Fruit fly (Drosophila melanogaster) whole organism, larva: ENCODE data around the gene CG42404.

ENCODE experiments used
- noc ChIP-seq: fragments of 200-800 bp; sonication (Bioruptor generic); optimal IDR thresholded peaks from 3 replicates; lab custom pipeline; 2019; ENCODE audit warnings: missing biosample characterization, mild to moderate bottlenecking, missing genetic modification characterization, moderate library complexity

The CG42404 gene

DNA sequence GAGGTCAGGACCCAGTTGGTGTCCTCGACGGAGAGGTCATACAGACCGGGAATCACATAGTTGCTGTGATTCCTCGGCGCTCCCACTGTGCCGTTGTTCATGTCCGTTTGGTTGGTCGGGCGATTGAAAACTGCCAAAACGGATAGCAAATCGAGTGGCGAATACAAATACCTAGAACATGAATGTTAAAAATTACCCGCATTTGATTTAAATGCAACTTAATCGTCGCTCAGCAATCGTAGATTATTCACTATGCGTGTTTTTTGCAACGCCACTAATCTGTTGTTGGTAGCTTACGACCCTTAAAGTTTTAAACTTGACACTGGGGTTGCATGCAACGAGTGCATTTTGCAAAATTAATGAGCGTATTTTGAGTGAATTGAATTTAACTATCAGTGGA is 857 bp upstream of the CG42404 start, which contains the start of gene Amt:
Gene Amt (minus strand): TSS at position 101 of the 400 bp plus-strand sequence.
- TF ChIP-seq noc (tag; lab: Kevin White, UChicago): no peak

DNA sequence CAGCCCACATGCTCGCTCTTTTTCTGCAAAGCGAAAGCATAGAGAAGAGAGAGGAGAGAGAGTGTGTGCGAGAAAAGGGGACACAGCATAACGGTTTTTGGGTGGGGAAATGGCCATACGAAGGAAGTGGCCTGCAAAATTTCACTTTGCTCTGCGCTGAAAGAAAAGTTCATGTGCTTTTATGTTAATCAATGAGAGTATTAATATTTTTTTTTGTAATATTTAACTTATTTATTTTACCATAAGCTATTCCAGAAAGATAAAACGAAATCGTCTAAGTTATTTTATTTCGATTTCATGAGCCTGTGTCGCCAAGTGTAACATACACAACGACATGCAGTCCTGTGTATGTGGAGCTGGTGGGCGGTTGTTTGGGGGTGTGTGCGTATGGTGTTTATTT is 560 bp downstream of the CG42404 start:
- TF ChIP-seq noc (tag; lab: Kevin White, UChicago): no peak

DNA sequence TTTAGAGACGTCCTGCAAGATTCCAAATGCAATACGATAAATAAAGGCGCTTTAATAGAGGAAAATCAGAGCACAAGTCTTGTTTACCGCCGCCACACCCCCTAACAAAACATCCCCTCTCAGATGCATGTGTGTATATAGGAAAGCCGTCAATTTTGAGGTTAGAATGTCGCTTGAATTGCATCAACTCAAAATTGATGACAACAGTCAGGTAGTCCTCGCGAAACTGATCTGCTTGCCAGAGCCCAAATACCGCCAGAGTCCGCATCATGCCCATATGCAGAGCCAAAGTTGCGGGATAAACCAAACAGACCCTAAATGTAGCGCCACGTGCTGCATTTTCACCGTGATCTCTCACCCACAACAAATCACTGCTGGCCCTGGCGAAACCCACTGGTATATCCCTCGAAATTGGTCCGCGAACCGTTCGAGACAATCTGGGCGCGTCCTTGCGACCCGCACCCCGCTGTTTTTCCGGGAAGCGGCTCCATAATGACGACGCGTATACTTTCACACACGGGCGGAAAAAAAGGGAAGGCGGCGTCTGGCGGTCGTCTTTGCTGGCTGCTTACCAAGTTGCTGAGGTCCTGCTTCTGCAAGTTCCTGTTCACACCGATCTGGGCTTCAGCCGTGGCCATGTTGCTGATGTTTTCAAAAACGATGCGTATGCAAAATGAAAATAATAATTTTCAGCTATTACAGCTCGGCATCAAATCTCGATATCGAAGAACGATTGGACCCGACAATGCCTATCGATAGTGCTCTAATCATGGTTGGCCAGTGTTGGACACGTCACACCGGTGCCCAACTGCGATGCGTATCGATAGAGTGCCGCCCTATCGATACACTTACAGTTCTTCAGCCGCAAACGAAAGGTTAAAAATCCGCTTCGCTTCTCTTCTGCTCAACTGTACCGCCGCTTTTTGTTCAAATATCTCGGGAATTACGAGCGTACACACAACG is 13.1 kb downstream of the CG42404 start, which contains the start of the genes eIF2gamma and Set:
Gene eIF2gamma (minus strand): TSS at position 749 of the 963 bp plus-strand sequence.
Gene Set (plus strand): TSS at position 843 of the 963 bp plus-strand sequence.
- TF ChIP-seq noc (tag; lab: Kevin White, UChicago): no peak

DNA sequence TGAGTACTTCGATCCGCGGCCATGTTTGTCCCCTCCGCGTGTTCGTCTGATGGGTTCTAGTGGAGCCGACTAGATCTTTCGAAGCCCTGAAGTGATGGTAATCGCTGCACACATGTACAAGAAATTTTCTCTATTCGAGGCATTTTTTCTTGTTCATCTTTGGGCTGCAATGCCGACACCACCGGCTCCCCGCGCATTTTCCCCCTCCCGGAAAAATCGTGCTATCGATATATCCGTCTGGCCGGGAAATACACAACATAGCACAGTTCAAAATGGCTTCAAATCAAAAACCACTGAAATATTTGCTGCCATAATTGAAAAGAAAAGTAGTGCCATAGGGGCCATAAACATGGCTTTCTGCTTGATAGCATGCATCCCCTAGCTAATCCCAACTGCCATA is 14.1 kb downstream of the CG42404 start:
- TF ChIP-seq noc (tag; lab: Kevin White, UChicago): no peak

DNA sequence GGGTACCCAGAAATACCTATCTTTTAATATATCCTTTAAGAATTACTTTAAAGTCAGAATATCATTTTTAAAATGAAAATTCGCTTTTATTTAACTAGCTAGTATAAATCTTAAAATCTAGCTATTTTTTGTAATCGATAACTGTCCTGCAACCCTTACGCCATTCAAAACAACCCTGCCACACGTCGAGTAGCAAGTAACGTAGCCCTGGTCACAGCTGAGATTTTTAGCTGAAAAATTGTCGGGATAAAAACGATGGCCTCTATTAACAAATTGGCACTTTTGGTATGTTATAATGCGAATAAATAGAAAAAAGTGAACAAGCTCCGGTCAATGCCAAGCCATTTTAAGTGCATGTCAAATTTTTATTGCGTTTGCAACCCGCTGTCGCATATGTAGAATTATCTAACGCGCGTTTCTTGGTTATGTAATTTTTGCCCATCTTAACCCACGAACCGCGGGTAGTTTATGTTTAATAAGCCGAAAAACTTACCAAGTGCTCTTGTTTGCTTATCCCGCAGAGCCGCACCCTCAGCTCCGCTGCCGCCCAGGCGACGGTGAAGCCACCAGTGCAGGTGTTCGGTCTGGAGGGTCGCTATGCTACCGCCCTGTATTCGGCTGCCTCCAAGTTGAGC is 15.6 kb downstream of the CG42404 start, which contains the start of gene ATPsynO:
Gene ATPsynO (plus strand): TSS at position 186 of the 635 bp plus-strand sequence.
- TF ChIP-seq noc (tag; lab: Kevin White, UChicago): peak; percentile 14

DNA sequence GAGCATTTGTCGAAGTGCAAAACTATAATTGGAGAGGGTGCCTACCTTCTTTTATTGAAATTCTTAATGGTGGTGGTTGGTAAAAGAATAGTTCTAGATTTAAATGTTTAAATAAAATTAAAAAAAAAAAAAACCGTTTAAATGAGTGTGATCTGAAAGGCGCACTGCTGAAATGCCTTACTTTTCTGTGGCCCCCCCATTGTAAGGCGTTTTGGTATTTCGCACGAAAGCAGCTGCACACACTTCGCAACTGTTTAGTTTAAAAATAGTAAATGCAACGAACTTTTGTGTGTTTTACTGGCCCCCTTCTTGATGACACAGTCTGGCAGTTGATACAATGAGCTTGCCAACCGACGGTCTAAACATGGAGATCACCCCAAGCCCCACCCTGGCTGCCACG is 18.5 kb downstream of the CG42404 start, which contains the start of the genes CG14864 and Zip88E:
Gene CG14864 (minus strand): TSS at position 113 of the 400 bp plus-strand sequence.
Gene Zip88E (plus strand): TSS at position 237 of the 400 bp plus-strand sequence.
- no peak for TF ChIP-seq noc (tag; lab: Kevin White, UChicago)

DNA sequence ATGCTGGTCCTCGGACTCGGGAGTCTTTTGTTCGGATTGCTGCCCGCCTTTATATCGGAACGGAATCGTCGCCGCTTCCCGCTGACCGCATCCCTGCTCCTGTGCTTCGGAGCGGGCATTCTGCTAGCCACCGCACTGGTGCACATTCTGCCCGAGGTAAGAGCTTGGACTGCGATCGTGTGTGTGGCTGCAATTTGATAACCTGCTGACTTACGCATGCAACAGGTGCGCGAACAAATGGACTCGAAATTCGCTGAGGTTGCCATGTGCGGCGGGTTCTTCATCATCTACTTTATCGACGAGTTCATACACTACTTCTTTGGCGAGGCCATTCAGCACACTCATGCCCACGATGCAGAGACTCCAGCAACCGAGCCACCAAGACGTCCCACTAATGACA is 19.0 kb downstream of the CG42404 start:
- TF ChIP-seq noc (tag; lab: Kevin White, UChicago): no peak

DNA sequence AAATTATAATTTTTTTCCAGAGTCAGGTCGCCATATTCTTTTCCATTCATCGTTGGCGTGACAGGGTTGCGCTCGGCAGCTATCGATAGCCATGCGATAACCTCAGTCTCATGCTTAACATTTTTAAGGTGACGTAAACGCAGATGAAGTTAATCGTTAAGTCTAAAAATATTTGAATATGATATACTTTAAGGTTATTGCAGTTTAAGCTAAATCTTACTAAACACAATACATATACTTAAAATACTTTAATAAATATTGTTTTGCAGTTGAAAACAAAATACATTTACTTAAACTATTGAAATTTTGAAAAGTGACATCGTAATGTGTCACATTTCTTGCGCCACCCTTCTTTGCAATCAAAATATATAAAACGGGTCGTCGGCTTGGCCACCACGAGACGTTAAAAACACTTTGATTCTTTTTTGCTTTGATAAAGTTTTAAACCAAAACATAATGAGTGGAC is 25.3 kb downstream of the CG42404 start, which contains the start of the genes Cp190 and CG4338:
Gene Cp190 (minus strand): TSS at position 84 of the 466 bp plus-strand sequence.
Gene CG4338 (plus strand): TSS at position 365 of the 466 bp plus-strand sequence.
- TF ChIP-seq noc (tag; lab: Kevin White, UChicago): peak; percentile 98

DNA sequence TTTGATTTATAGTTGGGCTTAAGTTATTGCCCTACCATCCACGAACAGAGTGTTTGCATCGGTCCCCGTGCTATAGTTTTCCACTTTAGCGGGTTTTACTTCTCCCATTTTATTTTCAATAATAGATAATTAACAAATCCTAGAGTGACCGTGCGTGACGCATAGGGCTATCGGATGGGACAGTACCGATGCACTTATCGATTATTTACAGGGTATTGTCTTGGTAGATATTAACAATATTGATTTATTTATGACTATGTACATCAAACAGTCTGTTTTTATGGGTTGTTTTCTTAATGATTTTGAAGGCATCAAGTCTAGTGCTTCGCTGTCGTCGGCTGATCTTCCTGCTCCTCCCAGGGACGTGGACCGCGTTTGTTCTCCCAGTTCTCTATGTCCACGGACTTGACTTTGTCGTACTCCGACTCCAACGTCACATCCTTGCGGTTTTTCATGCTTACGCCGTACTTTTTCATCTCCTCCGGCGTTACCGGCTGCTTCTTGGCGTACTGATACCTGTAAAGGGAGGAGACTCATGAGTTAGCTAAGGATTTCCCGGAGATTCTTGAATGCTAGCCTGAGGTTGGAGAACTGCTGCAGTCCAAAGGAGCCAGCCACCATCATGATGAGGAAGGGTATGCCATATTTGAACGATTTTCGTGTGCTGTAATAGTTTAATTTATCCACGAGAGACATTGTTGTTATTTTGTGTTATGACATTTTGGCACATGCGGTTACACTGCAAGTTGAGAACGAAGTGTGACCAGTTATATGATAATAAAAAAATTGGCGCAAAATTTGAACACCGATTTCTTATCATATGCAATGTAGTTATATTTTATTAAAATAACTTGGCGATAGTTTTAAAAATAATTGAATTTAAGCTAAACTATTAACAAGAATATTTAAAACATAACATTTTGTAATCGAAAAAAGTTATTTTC is 28.3 kb downstream of the CG42404 start, which contains the start of the genes MRG15 and Tm1:
Gene MRG15 (minus strand): TSS at position 184 of the 944 bp plus-strand sequence.
Gene Tm1 (plus strand): TSS at position 295 of the 944 bp plus-strand sequence.
- TF ChIP-seq noc (tag; lab: Kevin White, UChicago): no peak

DNA sequence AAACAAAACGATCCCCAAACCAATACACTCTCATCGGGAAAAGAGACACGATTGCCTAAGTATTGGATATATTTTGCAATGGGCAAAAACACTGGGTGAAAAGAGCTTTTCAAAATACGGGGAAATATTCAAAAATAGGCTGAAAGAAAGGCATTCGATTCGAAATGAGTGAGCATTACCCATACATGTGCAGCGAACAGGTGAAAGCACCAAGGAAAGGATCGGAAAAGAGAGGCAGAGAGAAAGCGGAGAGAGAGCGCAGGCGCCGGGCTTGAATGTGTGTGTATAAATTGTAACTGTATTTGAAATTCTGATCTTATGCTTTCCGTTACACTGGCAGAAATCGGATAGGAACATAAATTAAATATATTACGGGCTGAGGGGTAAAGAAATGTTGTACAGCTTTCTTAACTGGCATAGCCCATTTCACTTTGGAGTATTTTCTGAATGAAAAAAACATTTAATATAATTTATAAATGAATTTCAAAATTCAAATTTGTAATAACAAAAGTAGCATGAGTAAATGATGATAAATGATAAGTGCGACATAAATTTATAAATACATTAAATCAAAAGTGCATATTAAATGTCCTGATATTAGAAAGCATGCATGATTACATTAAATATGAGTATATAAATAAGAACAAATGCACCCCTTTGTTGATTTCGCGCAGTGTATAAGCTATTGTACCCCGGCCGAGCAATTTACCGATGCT is 30.9 kb downstream of the CG42404 start:
- TF ChIP-seq noc (tag; lab: Kevin White, UChicago): peak; percentile 48

DNA sequence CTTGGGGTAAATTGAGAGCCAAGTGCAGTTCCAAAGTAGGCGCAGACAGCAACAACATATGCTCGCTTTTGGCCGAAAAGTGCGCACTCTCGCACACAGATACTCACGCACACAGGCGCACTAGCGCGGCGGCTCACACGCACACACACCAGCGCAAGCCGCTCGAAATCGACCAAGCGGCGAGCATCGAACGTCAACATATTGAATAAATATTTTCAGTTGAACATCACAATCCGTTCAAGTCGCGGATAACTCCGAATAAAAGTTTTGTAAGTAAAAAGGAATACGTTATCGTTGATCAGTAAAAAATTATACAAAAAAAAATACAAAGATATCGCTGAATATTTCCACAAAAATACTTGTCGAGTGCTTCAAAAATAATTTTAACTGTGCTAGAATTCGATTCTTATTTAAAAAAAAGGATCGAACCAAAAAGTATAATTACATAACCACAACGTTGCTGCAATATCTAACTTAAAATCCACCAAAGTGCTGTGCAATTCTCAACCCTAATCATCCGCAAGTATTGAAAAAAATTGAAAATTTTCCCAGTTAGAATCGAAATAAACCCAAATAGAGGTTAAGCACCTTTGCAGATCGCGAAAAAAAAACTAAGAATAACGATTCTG is 31.6 kb downstream of the CG42404 start:
- TF ChIP-seq noc (tag; lab: Kevin White, UChicago): no peak

DNA sequence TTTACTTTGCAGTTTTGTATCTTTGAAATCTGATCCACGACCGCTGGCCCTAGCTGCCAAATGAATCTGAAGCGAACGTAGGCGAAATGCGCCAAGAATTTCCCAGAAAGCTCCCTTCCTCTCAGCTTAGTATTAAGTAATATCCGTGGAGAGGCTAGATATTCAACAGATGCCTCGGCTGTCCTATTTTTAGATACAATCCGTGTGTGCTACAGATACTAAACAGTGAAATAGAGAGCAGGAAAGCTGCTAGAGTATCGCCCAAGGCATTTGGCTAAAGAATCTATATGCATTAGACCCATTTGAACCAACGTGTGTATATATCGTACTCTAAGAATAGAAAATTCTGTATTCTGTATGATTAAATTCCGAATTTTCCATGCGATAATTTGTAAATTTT is 32.4 kb downstream of the CG42404 start:
- TF ChIP-seq noc (tag; lab: Kevin White, UChicago): no peak
